Fruit fly (Drosophila melanogaster) whole organism, prepupa: ENCODE data around the gene Nubp2.

Experiments
- Blimp-1 ChIP-seq: fragments of 200-800 bp; sonication (Bioruptor generic); optimal IDR thresholded peaks from 3 replicates; lab custom pipeline; 2017; ENCODE audit warnings: missing biosample characterization, missing genetic modification characterization, mild to moderate bottlenecking, moderate library complexity, missing genetic modification reagents
- CG11762 ChIP-seq: fragments of 200-800 bp; sonication (Bioruptor generic); optimal IDR thresholded peaks from 3 replicates; lab custom pipeline; 2016; ENCODE audit warnings: missing biosample characterization, missing genetic modification characterization; ENCODE audit not compliant: insufficient read depth
- CG15336 ChIP-seq: fragments of 200-800 bp; sonication (Bioruptor generic); IDR thresholded peaks from 2 replicates; pipeline ENCODE4 v1.3.6; 2022; ENCODE audit warnings: missing biosample characterization, missing genetic modification characterization
- CG6276 ChIP-seq: fragments of 200-800 bp; sonication (Bioruptor generic); optimal IDR thresholded peaks from 2 replicates; lab custom pipeline; 2017; ENCODE audit warnings: missing biosample characterization, mild to moderate bottlenecking, missing genetic modification characterization
- CG6854 ChIP-seq: fragments of 200-800 bp; sonication (Bioruptor generic); optimal IDR thresholded peaks from 2 replicates; lab custom pipeline; 2017; ENCODE audit warnings: missing biosample characterization, mild to moderate bottlenecking, missing genetic modification characterization
- CG8319 ChIP-seq: fragments of 200-800 bp; sonication (Bioruptor generic); optimal IDR thresholded peaks from 3 replicates; lab custom pipeline; 2016; ENCODE audit warnings: missing biosample characterization, missing genetic modification characterization
- Ets96B ChIP-seq: fragments of 200-800 bp; optimal IDR thresholded peaks from 2 replicates; lab custom pipeline; 2019; ENCODE audit warnings: missing biosample characterization, mild to moderate bottlenecking, missing genetic modification characterization, moderate library complexity
- achi ChIP-seq: fragments of 200-800 bp; sonication (Bioruptor generic); optimal IDR thresholded peaks from 3 replicates; lab custom pipeline; 2016; ENCODE audit warnings: missing biosample characterization, missing genetic modification characterization
- acj6 ChIP-seq: fragments of 200-800 bp; sonication (Bioruptor generic); optimal IDR thresholded peaks from 3 replicates; lab custom pipeline; 2016; ENCODE audit warnings: missing biosample characterization, missing genetic modification characterization
- eg ChIP-seq: fragments of 200-800 bp; sonication (Bioruptor generic); IDR thresholded peaks from 3 replicates; pipeline ENCODE4 v1.3.6; 2022; ENCODE audit warnings: missing biosample characterization, missing genetic modification characterization
- esn ChIP-seq: fragments of 200-800 bp; sonication (Bioruptor generic); optimal IDR thresholded peaks from 2 replicates; lab custom pipeline; 2016; ENCODE audit warnings: missing biosample characterization, mild to moderate bottlenecking, missing genetic modification characterization, moderate library complexity
- lz ChIP-seq: fragments of 200-800 bp; sonication (Bioruptor generic); optimal IDR thresholded peaks from 3 replicates; lab custom pipeline; 2016; ENCODE audit warnings: missing biosample characterization, missing genetic modification characterization
- salr ChIP-seq, 2 experiments: fragments of 200-800 bp; sonication (Bioruptor generic); optimal IDR thresholded peaks; 3 replicates each; lab custom pipeline; 2016 to 2018; ENCODE audit warnings: missing biosample characterization in 2 of 2, missing genetic modification characterization in 2 of 2, mild to moderate bottlenecking in 1 of 2

DNA sequence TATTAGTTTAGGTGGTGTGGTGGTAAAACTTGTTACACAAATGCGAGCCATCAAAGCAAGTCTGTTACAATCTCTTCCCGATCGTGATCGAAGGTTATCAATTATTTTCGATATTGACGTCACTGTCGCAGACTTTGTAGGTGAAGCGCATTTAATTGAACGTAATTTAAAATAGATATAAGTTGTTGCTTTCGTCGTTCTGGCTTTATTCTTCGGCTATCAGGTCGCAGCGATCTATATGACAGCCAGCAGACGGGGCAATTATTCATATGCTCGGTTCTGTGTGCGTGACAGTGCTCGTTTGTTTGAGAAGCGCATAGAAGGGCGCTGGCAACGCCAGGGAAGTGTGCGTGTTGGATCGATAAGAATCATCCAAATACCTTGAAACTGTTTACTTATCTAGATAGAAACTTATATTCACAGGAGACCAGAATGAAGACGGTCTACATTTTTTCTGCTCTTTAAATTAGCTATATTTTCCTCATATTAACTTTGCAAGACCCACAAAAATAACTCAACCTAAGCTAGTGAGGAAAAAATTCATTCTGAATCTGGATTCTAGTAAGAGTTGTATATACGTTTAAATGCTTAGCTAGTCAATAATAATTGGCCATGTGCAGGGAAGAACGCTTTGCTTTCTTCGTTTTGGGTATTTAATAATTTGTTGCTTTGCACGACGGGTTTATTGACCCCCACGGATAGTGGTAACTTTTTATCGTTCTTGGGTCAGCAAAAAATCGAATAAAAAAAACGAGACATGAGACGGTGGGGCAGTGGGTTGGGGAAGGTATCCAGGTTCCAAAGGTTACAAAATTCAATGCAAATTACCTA lies 4.2 kb downstream of the Nubp2 start:
- TF ChIP-seq Ets96B (tag; lab: Kevin White, UChicago), result no peak
- TF ChIP-seq Blimp-1, result no peak
- no peak for TF ChIP-seq acj6 (GFP tag; lab: Kevin White, UChicago)
- no peak for TF ChIP-seq salr (GFP tag; optimal IDR thresholded peaks at IDR 0.05; lab: Kevin White, UChicago)
- no peak for TF ChIP-seq esn (GFP tag; lab: Kevin White, UChicago)
- no peak for TF ChIP-seq CG6854 (GFP tag; lab: Kevin White, UChicago)
- no peak for TF ChIP-seq eg
- TF ChIP-seq CG11762, result no peak
- no peak for TF ChIP-seq lz (GFP tag; lab: Kevin White, UChicago)
- no peak for TF ChIP-seq achi (GFP tag; lab: Kevin White, UChicago)
- TF ChIP-seq CG15336 (GFP tag; lab: Robert Waterston, UW), result no peak
- TF ChIP-seq CG8319 (GFP tag; lab: Kevin White, UChicago), result no peak
- TF ChIP-seq CG6276 (GFP tag; lab: Kevin White, UChicago), result no peak
